Worm (Caenorhabditis elegans) whole organism, mixed stage, embryonic: ENCODE data around the gene grwd-1.
A peak's percentile ranks its signal among the peaks of the same experiment; 100 is the strongest.

ENCODE experiments used
- M03D4.4 ChIP-seq: sonication (generic microtip); optimal IDR thresholded peaks from 2 replicates; lab custom pipeline; 2017; ENCODE audit warnings: mild to moderate bottlenecking, missing genetic modification characterization, missing compliant biosample characterization
- bed-3 ChIP-seq: fragments of 200-800 bp; sonication (Bioruptor generic); optimal IDR thresholded peaks from 3 replicates; lab custom pipeline; 2018; ENCODE audit warnings: mild to moderate bottlenecking, missing genetic modification characterization, moderate library complexity, missing compliant biosample characterization
- ceh-39 ChIP-seq: fragments of 150-350 bp; optimal IDR thresholded peaks from 2 replicates; lab custom pipeline; 2014; ENCODE audit warnings: missing biosample characterization, missing genetic modification characterization
- ceh-43 ChIP-seq: fragments of 200-800 bp; sonication (Bioruptor generic); optimal IDR thresholded peaks from 2 replicates; lab custom pipeline; 2018; ENCODE audit warnings: mild to moderate bottlenecking, missing genetic modification characterization, moderate library complexity, missing compliant biosample characterization
- ceh-83 ChIP-seq: fragments of 200-800 bp; sonication (Bioruptor generic); optimal IDR thresholded peaks from 2 replicates; lab custom pipeline; 2018; ENCODE audit warnings: mild to moderate bottlenecking, missing genetic modification characterization, missing compliant biosample characterization
- cnd-1 ChIP-seq: fragments of 200-800 bp; sonication (Bioruptor generic); optimal IDR thresholded peaks from 2 replicates; lab custom pipeline; 2018; ENCODE audit warnings: mild to moderate bottlenecking, missing genetic modification characterization, missing compliant biosample characterization
- drap-1 ChIP-seq: fragments of 200-800 bp; sonication (Bioruptor generic); optimal IDR thresholded peaks from 3 replicates; lab custom pipeline; 2018; ENCODE audit warnings: mild to moderate bottlenecking, missing genetic modification characterization, missing compliant biosample characterization
- elt-1 ChIP-seq: sonication (generic microtip); optimal IDR thresholded peaks from 2 replicates; lab custom pipeline; 2017; ENCODE audit warnings: missing genetic modification characterization, mild to moderate bottlenecking, missing compliant biosample characterization, antibody characterized with exemption, moderate library complexity, borderline replicate concordance; ENCODE audit not compliant: insufficient read depth
- flh-1 ChIP-seq: fragments of 200-800 bp; sonication (Bioruptor generic); optimal IDR thresholded peaks from 2 replicates; lab custom pipeline; 2018; ENCODE audit warnings: mild to moderate bottlenecking, missing genetic modification characterization, moderate library complexity, missing compliant biosample characterization
- ham-2 ChIP-seq: fragments of 200-800 bp; sonication (Bioruptor generic); optimal IDR thresholded peaks from 2 replicates; lab custom pipeline; 2018; ENCODE audit warnings: mild to moderate bottlenecking, missing genetic modification characterization, missing compliant biosample characterization
- hlh-1 ChIP-seq: fragments of 150-350 bp; optimal IDR thresholded peaks from 2 replicates; lab custom pipeline; 2014; ENCODE audit warnings: missing biosample characterization, missing genetic modification reagents, missing genetic modification characterization
- lin-13 ChIP-seq: fragments of 150-350 bp; optimal IDR thresholded peaks from 2 replicates; lab custom pipeline; 2014; ENCODE audit warnings: missing biosample characterization, missing genetic modification characterization
- lin-32 ChIP-seq: fragments of 200-800 bp; sonication (Bioruptor generic); optimal IDR thresholded peaks from 2 replicates; lab custom pipeline; 2018; ENCODE audit warnings: mild to moderate bottlenecking, missing genetic modification characterization, missing compliant biosample characterization
- mep-1 ChIP-seq: fragments of 150-350 bp; optimal IDR thresholded peaks from 2 replicates; lab custom pipeline; 2017; ENCODE audit warnings: missing biosample characterization, missing genetic modification reagents, missing genetic modification characterization, inconsistent platforms
- mls-2 ChIP-seq: sonication (generic microtip); optimal IDR thresholded peaks from 2 replicates; lab custom pipeline; 2016; ENCODE audit warnings: mild to moderate bottlenecking, missing genetic modification characterization, moderate library complexity, missing compliant biosample characterization
- nhr-2 ChIP-seq: fragments of 150-350 bp; optimal IDR thresholded peaks from 2 replicates; lab custom pipeline; 2014; ENCODE audit warnings: missing biosample characterization, missing genetic modification characterization
- nhr-76 ChIP-seq: sonication (generic microtip); optimal IDR thresholded peaks from 2 replicates; lab custom pipeline; 2017; ENCODE audit warnings: missing biosample characterization, missing genetic modification characterization
- pha-4 ChIP-seq: fragments of 150-350 bp; optimal IDR thresholded peaks from 2 replicates; lab custom pipeline; 2018; ENCODE audit warnings: missing biosample characterization, missing genetic modification reagents, missing genetic modification characterization
- sem-2 ChIP-seq: fragments of 200-800 bp; sonication (Bioruptor generic); optimal IDR thresholded peaks from 2 replicates; lab custom pipeline; 2018; ENCODE audit warnings: mild to moderate bottlenecking, missing genetic modification characterization, missing compliant biosample characterization
- sptf-1 ChIP-seq: sonication (generic microtip); optimal IDR thresholded peaks from 2 replicates; lab custom pipeline; 2017; ENCODE audit warnings: mild to moderate bottlenecking, missing genetic modification characterization, moderate library complexity, missing compliant biosample characterization
- tbx-8 ChIP-seq: fragments of 200-800 bp; sonication (Bioruptor generic); optimal IDR thresholded peaks from 2 replicates; lab custom pipeline; 2018; ENCODE audit warnings: mild to moderate bottlenecking, missing genetic modification characterization, moderate library complexity, missing compliant biosample characterization
- unc-120 ChIP-seq: sonication (generic microtip); optimal IDR thresholded peaks from 2 replicates; lab custom pipeline; 2017; ENCODE audit warnings: missing genetic modification characterization, missing compliant biosample characterization; ENCODE audit not compliant: poor library complexity, severe bottlenecking
- unc-39 ChIP-seq: fragments of 150-350 bp; optimal IDR thresholded peaks from 2 replicates; lab custom pipeline; 2014; ENCODE audit warnings: missing biosample characterization, missing genetic modification characterization
- unc-62 ChIP-seq: fragments of 150-350 bp; optimal IDR thresholded peaks from 2 replicates; lab custom pipeline; 2014; ENCODE audit warnings: missing biosample characterization, missing genetic modification reagents, missing genetic modification characterization
- zip-8 ChIP-seq: fragments of 150-350 bp; optimal IDR thresholded peaks from 2 replicates; lab custom pipeline; 2014; ENCODE audit warnings: missing biosample characterization, missing genetic modification characterization
- ztf-11 ChIP-seq: fragments of 150-350 bp; optimal IDR thresholded peaks from 2 replicates; lab custom pipeline; 2014; ENCODE audit warnings: missing biosample characterization, missing genetic modification characterization

Gene grwd-1

DNA sequence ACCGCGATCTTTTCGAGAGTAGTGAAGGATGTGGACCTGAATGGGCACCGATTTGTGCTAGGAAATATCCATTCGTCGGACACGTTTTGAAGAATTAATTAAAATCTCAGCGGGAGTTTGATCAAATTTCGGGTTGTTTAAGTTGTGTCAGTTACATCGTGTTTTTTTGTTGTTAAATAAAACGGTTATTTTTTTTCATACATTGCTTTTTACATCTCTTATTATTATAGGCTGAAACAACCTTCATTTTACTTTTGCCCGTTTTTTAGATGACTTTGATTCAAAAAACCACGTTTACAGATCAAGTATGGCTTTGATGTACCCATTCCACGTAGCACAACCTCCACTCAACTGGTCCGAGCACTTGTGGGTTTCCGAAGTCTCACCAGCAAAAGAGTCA is 19.9 kb downstream of the grwd-1 start, which contains the start of gene emb-1:
emb-1 (plus strand) TSS at position 301 of the 400 bp plus-strand sequence.
- TF ChIP-seq cnd-1 (tag; lab: Kevin White, UChicago), result no peak
- no peak for TF ChIP-seq drap-1 (GFP tag; lab: Kevin White, UChicago)
- no peak for TF ChIP-seq flh-1 (GFP tag; lab: Kevin White, UChicago)

DNA sequence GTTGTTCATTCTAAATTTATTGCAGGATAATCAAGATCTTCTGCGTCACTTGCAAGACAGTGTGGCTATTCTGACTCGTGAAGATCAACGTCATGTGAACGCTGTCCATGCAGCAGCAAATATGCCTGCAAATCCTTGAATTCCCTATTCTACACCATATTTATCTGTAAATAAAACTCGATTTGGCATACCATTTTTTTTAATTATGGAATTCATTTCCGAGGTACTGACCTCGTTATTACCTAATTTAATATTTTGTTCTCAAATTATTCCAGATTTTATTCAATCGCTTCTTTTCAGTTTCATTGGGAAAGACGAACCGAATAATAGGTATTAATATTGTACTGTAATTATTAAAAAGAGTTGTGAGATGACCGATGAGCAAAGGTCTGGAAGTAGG is 20.4 kb downstream of the grwd-1 start, which contains the start of gene cid-1:
cid-1 (plus strand) TSS at position 301 of the 400 bp plus-strand sequence.
- no peak for TF ChIP-seq mls-2 (tag; lab: Kevin White, UChicago)
- no peak for TF ChIP-seq bed-3 (GFP tag; lab: Kevin White, UChicago)
- no peak for TF ChIP-seq cnd-1 (tag; lab: Kevin White, UChicago)
- no peak for TF ChIP-seq ceh-83 (GFP tag; lab: Kevin White, UChicago)
- TF ChIP-seq mep-1, result no peak
- TF ChIP-seq tbx-8 (GFP tag; lab: Kevin White, UChicago), result no peak
- no peak for TF ChIP-seq unc-120 (tag; lab: Kevin White, UChicago)
- TF ChIP-seq elt-1 (tag; lab: Kevin White, UChicago), result no peak
- TF ChIP-seq lin-32 (GFP tag; lab: Kevin White, UChicago), result no peak
- TF ChIP-seq nhr-76 (tag; lab: Kevin White, UChicago), result no peak
- no peak for TF ChIP-seq flh-1 (GFP tag; lab: Kevin White, UChicago)
- no peak for TF ChIP-seq drap-1 (GFP tag; lab: Kevin White, UChicago)
- no peak for TF ChIP-seq zip-8 (tag; lab: Kevin White, UChicago)
- no peak for TF ChIP-seq ham-2
- TF ChIP-seq M03D4.4 (tag; lab: Kevin White, UChicago), result no peak
- TF ChIP-seq sem-2, result no peak

DNA sequence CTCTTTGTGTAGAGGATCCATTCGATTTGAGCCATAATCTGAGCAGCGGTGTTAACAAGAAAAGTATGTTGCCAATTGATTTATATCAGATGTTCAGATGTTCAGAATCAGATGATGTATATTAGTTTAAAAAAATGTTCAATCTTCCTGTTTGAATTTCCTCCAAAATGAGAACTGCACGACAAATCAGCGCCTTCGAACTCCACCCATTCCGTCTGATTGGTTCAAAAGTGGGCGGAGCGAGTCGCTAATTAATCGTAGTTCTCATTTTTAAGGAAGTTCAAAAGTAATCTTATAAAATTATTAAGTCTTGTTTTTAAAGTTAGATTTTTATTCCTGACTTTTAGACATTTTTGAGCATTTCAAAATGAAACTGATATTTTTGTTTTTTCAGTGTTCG is 25.9 kb downstream of the grwd-1 start:
- TF ChIP-seq unc-39 (tag; lab: Kevin White, UChicago), result no peak
- TF ChIP-seq lin-32 (GFP tag; lab: Kevin White, UChicago), result no peak
- no peak for TF ChIP-seq flh-1 (GFP tag; lab: Kevin White, UChicago)
- no peak for TF ChIP-seq ztf-11
- no peak for TF ChIP-seq ceh-43 (GFP tag; lab: Kevin White, UChicago)
- no peak for TF ChIP-seq elt-1 (tag; lab: Kevin White, UChicago)
- no peak for TF ChIP-seq tbx-8 (GFP tag; lab: Kevin White, UChicago)
- TF ChIP-seq sptf-1, result no peak
- no peak for TF ChIP-seq pha-4 (tag; lab: Kevin White, UChicago)
- TF ChIP-seq, all 35 proteins: peak for 0

DNA sequence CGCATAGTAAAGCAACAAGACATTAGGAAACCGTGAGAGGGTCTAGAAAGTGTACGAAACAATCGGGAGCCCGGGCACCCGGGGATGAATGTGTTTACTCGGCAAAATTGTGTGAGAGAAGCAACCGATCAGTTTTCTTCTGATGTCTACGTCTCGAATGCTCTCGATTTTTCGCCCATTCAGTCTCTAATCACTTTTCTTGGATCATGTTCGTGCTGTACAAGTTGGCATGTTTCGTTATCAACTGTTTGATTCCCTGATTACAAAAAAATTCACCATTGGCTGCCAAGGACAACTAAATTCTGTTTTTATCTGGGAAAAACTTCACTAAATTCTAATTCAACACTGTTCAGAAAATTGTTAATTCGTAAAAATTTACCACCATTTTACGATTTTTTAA is 27.3 kb downstream of the grwd-1 start:
- peak; percentile 31 for TF ChIP-seq unc-120 (tag; lab: Kevin White, UChicago)
- no peak for TF ChIP-seq pha-4 (tag; lab: Kevin White, UChicago)

DNA sequence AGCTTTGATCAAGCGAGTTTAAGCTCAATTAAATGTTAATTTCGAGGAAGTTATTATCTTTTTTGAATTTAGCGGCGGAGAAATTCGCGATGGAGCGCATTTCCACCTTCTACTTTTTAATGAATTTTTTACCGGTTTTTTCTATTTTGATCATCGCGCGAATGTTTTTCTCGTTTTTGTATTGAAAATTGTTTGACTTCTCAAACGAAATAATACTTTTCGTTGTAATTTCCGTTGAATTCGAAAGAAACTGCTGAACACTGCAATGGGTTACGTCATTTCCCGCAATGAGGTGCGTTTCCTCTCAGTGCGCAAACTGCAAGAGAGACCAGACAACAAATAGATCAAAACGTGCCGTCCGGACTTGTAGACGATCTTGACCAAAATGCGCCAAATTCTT is 28.0 kb downstream of the grwd-1 start:
- no peak for TF ChIP-seq bed-3 (GFP tag; lab: Kevin White, UChicago)
- TF ChIP-seq zip-8 (tag; lab: Kevin White, UChicago), result peak; percentile 42
- TF ChIP-seq hlh-1 (tag; lab: Kevin White, UChicago), result no peak
- TF ChIP-seq ceh-39 (tag; lab: Kevin White, UChicago), result no peak
- TF ChIP-seq flh-1 (GFP tag; lab: Kevin White, UChicago), result no peak

DNA sequence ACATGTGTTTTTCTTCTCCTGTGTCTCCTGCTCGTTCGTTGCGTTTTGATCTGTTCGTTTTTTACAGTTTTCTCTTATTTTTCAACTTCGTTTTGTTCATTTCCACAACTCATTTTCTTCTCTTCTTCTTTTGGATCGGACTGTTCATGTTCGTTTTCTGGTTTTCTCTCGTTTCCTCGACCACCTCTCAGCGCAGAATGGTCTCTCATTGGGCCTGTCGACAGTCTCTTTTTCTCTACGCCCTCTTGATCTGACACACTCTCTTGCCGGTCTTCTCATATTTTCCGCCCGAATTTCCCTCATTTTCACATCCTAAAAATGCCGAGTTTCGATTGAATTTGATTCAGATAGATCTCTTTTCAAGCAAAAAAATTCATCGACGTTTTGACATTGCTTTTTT is 28.4 kb downstream of the grwd-1 start:
- no peak for TF ChIP-seq unc-39 (tag; lab: Kevin White, UChicago)
- TF ChIP-seq nhr-2 (tag; lab: Kevin White, UChicago), result no peak
- TF ChIP-seq elt-1 (tag; lab: Kevin White, UChicago), result no peak
- TF ChIP-seq mep-1, result no peak
- TF ChIP-seq unc-62, result no peak
- no peak for TF ChIP-seq ceh-43 (GFP tag; lab: Kevin White, UChicago)
- no peak for TF ChIP-seq ham-2
- no peak for TF ChIP-seq lin-13
- no peak for TF ChIP-seq mls-2 (tag; lab: Kevin White, UChicago)
